Worm (Caenorhabditis elegans): ENCODE measurements around the gene T23F11.11.

DNA sequence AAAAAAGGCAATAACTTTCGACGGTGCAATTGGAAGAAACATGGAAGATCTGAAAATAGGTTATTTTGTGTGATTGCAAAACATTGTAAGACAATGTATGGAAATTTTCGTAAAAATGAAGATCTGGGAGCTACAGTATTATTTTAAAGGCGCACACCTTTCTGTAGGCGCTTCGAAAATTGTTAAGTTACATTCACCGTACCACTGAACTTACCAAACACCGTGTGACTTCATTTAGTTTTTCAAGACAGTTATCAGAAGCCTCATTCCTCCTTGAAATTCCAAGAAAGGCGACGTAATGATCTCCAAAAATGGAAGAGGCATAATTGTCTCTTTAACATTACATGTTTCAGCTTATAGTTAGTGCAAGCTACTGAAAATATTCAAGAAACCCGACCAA lies 17.5 kb downstream of the T23F11.11 start:
- TF ChIP-seq dao-5 (tag; optimal IDR thresholded peaks at IDR 0.05): no peak
- no peak for TF ChIP-seq W03F9.2 (tag; optimal IDR thresholded peaks at IDR 0.05)

Data from whole organism, L4/young adult.